Fruit fly (Drosophila melanogaster) whole organism, wandering third instar larva: ENCODE results near the gene iav.

Source experiments
- CG32264 ChIP-seq: fragments of 200-800 bp; sonication (Bioruptor generic); optimal IDR thresholded peaks from 2 replicates; lab custom pipeline; 2016; ENCODE audit warnings: missing biosample characterization, missing genetic modification characterization
- Dfd ChIP-seq: fragments of >200 bp; optimal IDR thresholded peaks from 2 replicates; lab custom pipeline; 2017; ENCODE audit warnings: missing biosample characterization, missing genetic modification characterization
- GATAd ChIP-seq: sonication (Bioruptor generic); optimal IDR thresholded peaks from 2 replicates; lab custom pipeline; 2016; ENCODE audit warnings: missing biosample characterization, missing genetic modification characterization
- Myc ChIP-seq: fragments of >200 bp; optimal IDR thresholded peaks from 2 replicates; lab custom pipeline; 2017
- OdsH ChIP-seq: fragments of 200-800 bp; sonication (Bioruptor generic); optimal IDR thresholded peaks from 2 replicates; lab custom pipeline; 2016; ENCODE audit warnings: missing biosample characterization, mild to moderate bottlenecking, missing genetic modification characterization
- Rel ChIP-seq, 2 experiments: fragments of 200-800 bp; sonication (Bioruptor generic) in 1 of 2; optimal IDR thresholded peaks; 2 replicates in 1 of 2; 3 replicates in 1 of 2; lab custom pipeline; 2016 to 2019; ENCODE audit warnings: mild to moderate bottlenecking in 2 of 2, missing biosample characterization in 2 of 2, missing genetic modification characterization in 2 of 2, moderate library complexity in 1 of 2
- foxo ChIP-seq, 2 experiments: fragments of 200-800 bp; sonication (Bioruptor generic); optimal IDR thresholded peaks; 2 replicates in 1 of 2; 3 replicates in 1 of 2; lab custom pipeline; 2016 to 2017; ENCODE audit warnings: missing biosample characterization in 2 of 2, missing genetic modification characterization in 2 of 2
- fru ChIP-seq: fragments of 200-800 bp; sonication (Bioruptor generic); optimal IDR thresholded peaks from 3 replicates; lab custom pipeline; 2016; ENCODE audit warnings: missing biosample characterization, mild to moderate bottlenecking, missing genetic modification characterization
- h ChIP-seq: fragments of 200-800 bp; sonication (Bioruptor generic); optimal IDR thresholded peaks from 3 replicates; lab custom pipeline; 2016; ENCODE audit warnings: missing biosample characterization, mild to moderate bottlenecking, missing genetic modification characterization
- psq ChIP-seq: fragments of 200-800 bp; sonication (Bioruptor generic); optimal IDR thresholded peaks from 3 replicates; lab custom pipeline; 2017; ENCODE audit warnings: missing biosample characterization, mild to moderate bottlenecking, missing genetic modification characterization, moderate library complexity
- sv ChIP-seq: fragments of 200-800 bp; sonication (Bioruptor generic); optimal IDR thresholded peaks from 3 replicates; lab custom pipeline; 2016; ENCODE audit warnings: missing biosample characterization, missing genetic modification characterization
- usp ChIP-seq: fragments of >200 bp; optimal IDR thresholded peaks from 2 replicates; lab custom pipeline; 2017; ENCODE audit warnings: missing biosample characterization, missing genetic modification characterization

dm6 chrX:6865039-6865438, 51.3 kb downstream of the iav start:
- TF ChIP-seq Myc (lab: Kevin White, UChicago) (no peak), h (no peak), psq (GFP tag; lab: Kevin White, UChicago) (peak; percentile 29), fru (GFP tag; lab: Kevin White, UChicago) (no peak), CG32264 (no peak), usp (GFP tag; lab: Kevin White, UChicago) (no peak), foxo (GFP tag; optimal IDR thresholded peaks at IDR 0.05; lab: Kevin White, UChicago) (no peak), Rel (GFP tag; optimal IDR thresholded peaks at IDR 0.05; lab: Kevin White, UChicago) (no peak), Rel (tag; optimal IDR thresholded peaks at IDR 0.05; lab: Kevin White, UChicago) (no peak), OdsH (GFP tag; lab: Kevin White, UChicago) (no peak), Dfd (no peak), sv (GFP tag; lab: Kevin White, UChicago) (no peak), GATAd (no peak)
